Fruit fly (Drosophila melanogaster) whole organism, embryonic: Measurements from ENCODE around the gene CG13694.

ENCODE experiments used
- BtbVII ChIP-seq: fragments of 200-800 bp; sonication (Bioruptor generic); optimal IDR thresholded peaks from 3 replicates; lab custom pipeline; 2017; ENCODE audit warnings: missing biosample characterization, mild to moderate bottlenecking, missing genetic modification characterization
- CG10366 ChIP-seq: fragments of 200-800 bp; sonication (Bioruptor generic); IDR thresholded peaks from 2 replicates; pipeline ENCODE4 v1.3.6; 2022; ENCODE audit warnings: missing biosample characterization, missing genetic modification characterization
- CG11696 ChIP-seq: fragments of 200-800 bp; sonication (Bioruptor generic); IDR thresholded peaks from 2 replicates; pipeline ENCODE4 v1.3.6; 2022; ENCODE audit warnings: missing biosample characterization, missing genetic modification characterization
- CG12769 ChIP-seq: fragments of 200-800 bp; sonication (Bioruptor generic); optimal IDR thresholded peaks from 2 replicates; lab custom pipeline; 2019; ENCODE audit warnings: missing biosample characterization, mild to moderate bottlenecking, missing genetic modification characterization, moderate library complexity
- CG15601 ChIP-seq: fragments of 200-800 bp; sonication (Bioruptor generic); optimal IDR thresholded peaks from 3 replicates; lab custom pipeline; 2019; ENCODE audit warnings: missing biosample characterization, mild to moderate bottlenecking, missing genetic modification characterization, moderate library complexity
- CG15696 ChIP-seq: fragments of 200-800 bp; sonication (Bioruptor generic); optimal IDR thresholded peaks from 2 replicates; lab custom pipeline; 2019; ENCODE audit warnings: missing biosample characterization, mild to moderate bottlenecking, missing genetic modification characterization, moderate library complexity
- CG1602 ChIP-seq: fragments of 200-800 bp; sonication (Bioruptor generic); optimal IDR thresholded peaks from 3 replicates; lab custom pipeline; 2016; ENCODE audit warnings: missing biosample characterization, missing genetic modification characterization
- CG31388 ChIP-seq: fragments of 200-800 bp; sonication (Bioruptor generic); optimal IDR thresholded peaks from 2 replicates; lab custom pipeline; 2016; ENCODE audit warnings: missing biosample characterization, missing genetic modification characterization
- CG3407 ChIP-seq: fragments of 200-800 bp; sonication (Bioruptor generic); optimal IDR thresholded peaks from 2 replicates; lab custom pipeline; 2018; ENCODE audit warnings: missing biosample characterization, mild to moderate bottlenecking, missing genetic modification characterization
- CG5180 ChIP-seq: fragments of 200-800 bp; sonication (Bioruptor generic); optimal IDR thresholded peaks from 3 replicates; lab custom pipeline; 2017; ENCODE audit warnings: missing biosample characterization, missing genetic modification characterization, mild to moderate bottlenecking, moderate library complexity, missing genetic modification reagents
- CG6813 ChIP-seq: fragments of 200-800 bp; sonication (Bioruptor generic); optimal IDR thresholded peaks from 2 replicates; lab custom pipeline; 2017; ENCODE audit warnings: missing biosample characterization, missing genetic modification characterization, mild to moderate bottlenecking, moderate library complexity, missing genetic modification reagents
- CG8290 ChIP-seq, 3 experiments: fragments of 200-800 bp; sonication (Bioruptor generic); optimal IDR thresholded peaks; 2 replicates each; lab custom pipeline; 2016 to 2019; ENCODE audit warnings: missing biosample characterization in 3 of 3, missing genetic modification characterization in 3 of 3, mild to moderate bottlenecking in 2 of 3, moderate library complexity in 1 of 3
- CG8924 ChIP-seq: fragments of 200-800 bp; optimal IDR thresholded peaks from 3 replicates; lab custom pipeline; 2019; ENCODE audit warnings: missing biosample characterization, mild to moderate bottlenecking, missing genetic modification characterization, moderate library complexity
- Chrac-16 ChIP-seq: fragments of 200-800 bp; sonication (Bioruptor generic); optimal IDR thresholded peaks from 3 replicates; lab custom pipeline; 2016; ENCODE audit warnings: missing biosample characterization, missing genetic modification characterization
- CoRest ChIP-seq: fragments of 200-800 bp; sonication (Bioruptor generic); optimal IDR thresholded peaks from 3 replicates; lab custom pipeline; 2018; ENCODE audit warnings: missing biosample characterization, mild to moderate bottlenecking, missing genetic modification characterization, moderate library complexity
- D ChIP-seq, 2 experiments: fragments of 200-800 bp in 1 of 2; fragments of >200 bp in 1 of 2; sonication (Bioruptor generic) in 1 of 2; optimal IDR thresholded peaks; 2 replicates in 1 of 2; 3 replicates in 1 of 2; lab custom pipeline; 2017; ENCODE audit warnings: mild to moderate bottlenecking in 1 of 2, missing biosample characterization in 1 of 2, missing genetic modification characterization in 1 of 2, missing genetic modification reagents in 1 of 2
- Dek ChIP-seq: fragments of 200-800 bp; sonication (Bioruptor generic); optimal IDR thresholded peaks from 3 replicates; lab custom pipeline; 2019; ENCODE audit warnings: missing biosample characterization, mild to moderate bottlenecking, missing genetic modification characterization, moderate library complexity
- Dref ChIP-seq: fragments of 200-800 bp; sonication (Bioruptor generic); IDR thresholded peaks from 2 replicates; pipeline ENCODE4 v1.3.6; 2022; ENCODE audit warnings: missing biosample characterization, missing genetic modification characterization
- Hsf ChIP-seq: fragments of 200-800 bp; sonication (Bioruptor generic); optimal IDR thresholded peaks from 3 replicates; lab custom pipeline; 2016; ENCODE audit warnings: missing biosample characterization, missing genetic modification characterization
- Med ChIP-seq: fragments of 200-800 bp; sonication (Bioruptor generic); peaks from one replicate; lab custom pipeline; 2016; ENCODE audit warnings: missing biosample characterization, missing genetic modification characterization, mild to moderate bottlenecking, inconsistent platforms, moderate library complexity
- Meics ChIP-seq: fragments of 200-800 bp; sonication (Bioruptor generic); optimal IDR thresholded peaks from 2 replicates; lab custom pipeline; 2017; ENCODE audit warnings: missing biosample characterization, mild to moderate bottlenecking, missing genetic modification characterization
- Oli ChIP-seq: fragments of 200-800 bp; sonication (Bioruptor generic); optimal IDR thresholded peaks from 2 replicates; lab custom pipeline; 2018; ENCODE audit warnings: missing biosample characterization, mild to moderate bottlenecking, missing genetic modification characterization, moderate library complexity
- Pdp1 ChIP-seq, 2 experiments: fragments of 200-800 bp; sonication (Bioruptor generic); optimal IDR thresholded peaks; 3 replicates each; lab custom pipeline; 2016; ENCODE audit warnings: missing biosample characterization in 2 of 2, missing genetic modification characterization in 2 of 2, mild to moderate bottlenecking in 1 of 2, moderate library complexity in 1 of 2
- Ptx1 ChIP-seq: fragments of 200-800 bp; sonication (Bioruptor generic); IDR thresholded peaks from 2 replicates; pipeline ENCODE4 v1.3.6; 2022; ENCODE audit warnings: missing biosample characterization, missing genetic modification characterization
- Scr ChIP-seq: fragments of 200-800 bp; sonication (Bioruptor generic); IDR thresholded peaks from 2 replicates; pipeline ENCODE4 v1.3.6; 2022; ENCODE audit warnings: missing biosample characterization, missing genetic modification characterization; ENCODE audit not compliant: partially characterized antibody
- ash1 ChIP-seq: fragments of 200-800 bp; sonication (Bioruptor generic); optimal IDR thresholded peaks from 2 replicates; lab custom pipeline; 2018; ENCODE audit warnings: missing biosample characterization, mild to moderate bottlenecking, missing genetic modification characterization
- ato ChIP-seq: fragments of 200-800 bp; sonication (Bioruptor generic); IDR thresholded peaks from 2 replicates; pipeline ENCODE4 v1.3.6; 2022; ENCODE audit warnings: missing biosample characterization, missing genetic modification characterization; ENCODE audit not compliant: partially characterized antibody
- cad ChIP-seq: fragments of >200 bp; optimal IDR thresholded peaks from 2 replicates; lab custom pipeline; 2017; ENCODE audit warnings: missing biosample characterization, missing genetic modification characterization
- dm ChIP-seq: fragments of 200-800 bp; sonication (Bioruptor generic); optimal IDR thresholded peaks from 3 replicates; lab custom pipeline; 2016; ENCODE audit warnings: missing biosample characterization, missing genetic modification characterization
- dysf ChIP-seq: fragments of 200-800 bp; sonication (Bioruptor generic); IDR thresholded peaks from 3 replicates; pipeline ENCODE4 v1.3.6; 2022; ENCODE audit warnings: missing biosample characterization, missing genetic modification characterization
- en ChIP-seq: fragments of 200-800 bp; sonication (Bioruptor generic); optimal IDR thresholded peaks from 2 replicates; lab custom pipeline; 2016; ENCODE audit warnings: missing biosample characterization, missing genetic modification characterization
- exex ChIP-seq: fragments of 200-800 bp; sonication (Bioruptor generic); optimal IDR thresholded peaks from 4 replicates; lab custom pipeline; 2018; ENCODE audit warnings: missing biosample characterization, mild to moderate bottlenecking, missing genetic modification characterization, moderate library complexity
- eyg ChIP-seq: fragments of 200-800 bp; sonication (Bioruptor generic); optimal IDR thresholded peaks from 3 replicates; lab custom pipeline; 2016; ENCODE audit warnings: missing biosample characterization, missing genetic modification characterization
- fd96Cb ChIP-seq: fragments of 200-800 bp; sonication (Bioruptor generic); optimal IDR thresholded peaks from 2 replicates; lab custom pipeline; 2018; ENCODE audit warnings: missing biosample characterization, mild to moderate bottlenecking, missing genetic modification characterization, moderate library complexity
- ham ChIP-seq: fragments of 200-800 bp; sonication (Bioruptor generic); IDR thresholded peaks from 2 replicates; pipeline ENCODE4 v1.3.6; 2022; ENCODE audit warnings: missing biosample characterization, missing genetic modification characterization
- kni ChIP-seq: fragments of 200-800 bp; sonication (Bioruptor generic); optimal IDR thresholded peaks from 3 replicates; lab custom pipeline; 2017; ENCODE audit warnings: mild to moderate bottlenecking, missing biosample characterization, missing genetic modification reagents, missing genetic modification characterization
- mirr ChIP-seq: fragments of 200-800 bp; sonication (Bioruptor generic); optimal IDR thresholded peaks from 3 replicates; lab custom pipeline; 2018; ENCODE audit warnings: missing biosample characterization, mild to moderate bottlenecking, missing genetic modification characterization
- nerfin-1 ChIP-seq: fragments of 200-800 bp; sonication (Bioruptor generic); optimal IDR thresholded peaks from 3 replicates; lab custom pipeline; 2019; ENCODE audit warnings: missing biosample characterization, mild to moderate bottlenecking, missing genetic modification characterization, moderate library complexity
- onecut ChIP-seq: fragments of 200-800 bp; sonication (Bioruptor generic); IDR thresholded peaks from 2 replicates; pipeline ENCODE4 v1.3.6; 2022; ENCODE audit warnings: missing biosample characterization, missing genetic modification characterization
- org-1 ChIP-seq: fragments of 200-800 bp; sonication (Bioruptor generic); optimal IDR thresholded peaks from 2 replicates; lab custom pipeline; 2017; ENCODE audit warnings: missing biosample characterization, missing genetic modification characterization
- sisA ChIP-seq: fragments of 200-800 bp; sonication (Bioruptor generic); IDR thresholded peaks from 2 replicates; pipeline ENCODE4 v1.3.6; 2022; ENCODE audit warnings: missing biosample characterization, missing genetic modification characterization
- sug ChIP-seq: fragments of 200-800 bp; optimal IDR thresholded peaks from 2 replicates; lab custom pipeline; 2019; ENCODE audit warnings: missing biosample characterization, mild to moderate bottlenecking, missing genetic modification characterization, moderate library complexity
- toy ChIP-seq: fragments of 200-800 bp; sonication (Bioruptor generic); IDR thresholded peaks from 2 replicates; pipeline ENCODE4 v1.3.6; 2022; ENCODE audit warnings: missing biosample characterization, missing genetic modification characterization
- tup ChIP-seq: fragments of 200-800 bp; sonication (Bioruptor generic); optimal IDR thresholded peaks from 2 replicates; lab custom pipeline; 2016; ENCODE audit warnings: missing biosample characterization, mild to moderate bottlenecking, missing genetic modification characterization, moderate library complexity

CG13694 gene

dm6 chr2L:116388-116787, at the start of gene CG13694:
TSS of gene CG13694 (minus strand) at chr2L:116488.
- TF ChIP-seq Hsf (GFP tag; lab: Kevin White, UChicago) = no peak
- TF ChIP-seq, all 482 proteins: peak for 0

- TF ChIP-seq CG3407 (GFP tag; lab: Kevin White, UChicago) = peak; percentile 99
- no peak for TF ChIP-seq en (GFP tag; lab: Kevin White, UChicago)
- peak in 1 of 2 experiments; percentile 35 for TF ChIP-seq Pdp1 (GFP tag; optimal IDR thresholded peaks at IDR 0.05; lab: Kevin White, UChicago)
- TF ChIP-seq onecut (GFP tag; lab: Robert Waterston, UW) = peak; percentile 87
- TF ChIP-seq nerfin-1 (tag; lab: Kevin White, UChicago) = no peak
- TF ChIP-seq CG31388 (GFP tag; lab: Kevin White, UChicago) = no peak
- peak; percentile 6 for TF ChIP-seq CG12769 (tag; lab: Kevin White, UChicago)
- peak; percentile 31 for TF ChIP-seq ash1
- no peak for TF ChIP-seq toy
- no peak for TF ChIP-seq CG8290 (GFP tag; optimal IDR thresholded peaks at IDR 0.05; lab: Kevin White, UChicago)
- peak in 1 of 2 experiments; percentile 7 for TF ChIP-seq CG8290 (tag; optimal IDR thresholded peaks at IDR 0.05; lab: Kevin White, UChicago)
- peak; percentile 63 for TF ChIP-seq Med (GFP tag; lab: Kevin White, UChicago)
- TF ChIP-seq Ptx1 (GFP tag; lab: Robert Waterston, UW) = no peak
- peak; percentile 15 for TF ChIP-seq Meics (GFP tag; lab: Kevin White, UChicago)
- no peak for TF ChIP-seq CG6813 (GFP tag; lab: Kevin White, UChicago)
- peak; percentile 30 for TF ChIP-seq cad
Observed at dm6 chr2L:165253-165890, 49.1 kb upstream of the CG13694 start.

- TF ChIP-seq exex (tag; lab: Kevin White, UChicago) = peak; percentile 16
- TF ChIP-seq sug (tag; lab: Kevin White, UChicago) = peak; percentile 29
- peak; percentile 3 for TF ChIP-seq CG12769 (tag; lab: Kevin White, UChicago)
- TF ChIP-seq CG15601 = no peak
- no peak for TF ChIP-seq CG8924
- no peak for TF ChIP-seq org-1 (GFP tag; lab: Kevin White, UChicago)
- TF ChIP-seq ash1 = peak; percentile 63
- TF ChIP-seq mirr (GFP tag; lab: Kevin White, UChicago) = peak; percentile 66
- TF ChIP-seq dm (GFP tag; lab: Kevin White, UChicago) = no peak
- TF ChIP-seq ham (GFP tag; lab: Robert Waterston, UW) = no peak
- no peak for TF ChIP-seq Chrac-16 (GFP tag; lab: Kevin White, UChicago)
- TF ChIP-seq Med (GFP tag; lab: Kevin White, UChicago) = peak; percentile 74
- no peak for TF ChIP-seq fd96Cb (tag; lab: Kevin White, UChicago)
- TF ChIP-seq CG1602 (GFP tag; lab: Kevin White, UChicago) = no peak
- TF ChIP-seq CG8290 (GFP tag; optimal IDR thresholded peaks at IDR 0.05; lab: Kevin White, UChicago) = no peak
- TF ChIP-seq CG8290 (tag; optimal IDR thresholded peaks at IDR 0.05; lab: Kevin White, UChicago) = peak in 1 of 2 experiments; percentile 30
- peak; percentile 64 for TF ChIP-seq kni
- TF ChIP-seq, all 482 proteins: peak for 8
Observed at dm6 chr2L:163229-163628, 46.9 kb upstream of the CG13694 start.

- TF ChIP-seq CG5180 (GFP tag; lab: Kevin White, UChicago) = no peak
- no peak for TF ChIP-seq CG15696
- TF ChIP-seq Dek (tag; lab: Kevin White, UChicago) = no peak
- no peak for TF ChIP-seq tup
- no peak for TF ChIP-seq D (optimal IDR thresholded peaks at IDR 0.05; lab: Kevin White, UChicago)
- TF ChIP-seq D (GFP tag; optimal IDR thresholded peaks at IDR 0.05; lab: Kevin White, UChicago) = no peak
- TF ChIP-seq Dref = no peak
- TF ChIP-seq sisA = no peak
- no peak for TF ChIP-seq CG11696 (GFP tag; lab: Robert Waterston, UW)
- TF ChIP-seq ato (GFP tag; lab: Robert Waterston, UW) = no peak
- no peak for TF ChIP-seq dysf (GFP tag; lab: Robert Waterston, UW)
- no peak for TF ChIP-seq Scr (GFP tag; lab: Robert Waterston, UW)
- TF ChIP-seq BtbVII (GFP tag; lab: Kevin White, UChicago) = no peak
- no peak for TF ChIP-seq Oli (tag; lab: Kevin White, UChicago)
- TF ChIP-seq CG10366 = no peak
- TF ChIP-seq eyg (GFP tag; lab: Kevin White, UChicago) = no peak
- TF ChIP-seq CoRest (tag; lab: Kevin White, UChicago) = no peak
Observed at dm6 chr2L:162208-162607, 45.9 kb upstream of the CG13694 start.
